Comparison of ENCODE assay signal across 7 worm cellular contexts in genomic region chrIV:4506637-4507036, ce11.
TF ChIP-seq lines count a peak whose summit lies in the region.

Gene gbb-2, minus strand, starts transcription at chrIV:4506748.

TF ChIP-seq in whole organism, L1 larva, 84 proteins besides CTCF, POLR2A, EP300 and RAD21 (continues in another document):
- TF ChIP-seq rnt-1 (tag; optimal IDR thresholded peaks at IDR 0.05; lab: Kevin White, UChicago), result peak; percentile 54
- TF ChIP-seq nhr-84 (tag; optimal IDR thresholded peaks at IDR 0.05; lab: Kevin White, UChicago), result no peak
- TF ChIP-seq nhr-77 (tag; optimal IDR thresholded peaks at IDR 0.05; lab: Kevin White, UChicago), result no peak
- TF ChIP-seq nhr-71 (tag; optimal IDR thresholded peaks at IDR 0.05; lab: Kevin White, UChicago), result peak; percentile 67
- TF ChIP-seq efl-3 (GFP tag; optimal IDR thresholded peaks at IDR 0.05; lab: Kevin White, UChicago), result no peak
- no peak for TF ChIP-seq pax-3 (tag; optimal IDR thresholded peaks at IDR 0.05; lab: Kevin White, UChicago)
- TF ChIP-seq lsy-2 (tag; optimal IDR thresholded peaks at IDR 0.05; lab: Kevin White, UChicago), result peak in 1 of 2 experiments; percentile 17
- TF ChIP-seq pag-3 (tag; optimal IDR thresholded peaks at IDR 0.05; lab: Kevin White, UChicago; ENCODE audit: borderline replicate concordance, insufficient read depth), result no peak
- no peak for TF ChIP-seq ceh-8 (GFP tag; optimal IDR thresholded peaks at IDR 0.05; lab: Kevin White, UChicago)
- TF ChIP-seq nhr-11 (tag; optimal IDR thresholded peaks at IDR 0.05; lab: Kevin White, UChicago), result no peak
- TF ChIP-seq unc-30 (tag; optimal IDR thresholded peaks at IDR 0.05; lab: Kevin White, UChicago), result no peak
- TF ChIP-seq mep-1 (tag; optimal IDR thresholded peaks at IDR 0.05; lab: Kevin White, UChicago), result peak; percentile 6
- peak; percentile 40 for TF ChIP-seq nhr-19 (GFP tag; conservative IDR thresholded peaks at IDR 0.05; lab: Robert Waterston, UW)

TF ChIP-seq in whole organism, L2 larva, 48 proteins besides CTCF, POLR2A, EP300 and RAD21:
- TF ChIP-seq F13H6.1 (tag; optimal IDR thresholded peaks at IDR 0.05; lab: Kevin White, UChicago) (peak; percentile 66), ceh-82 (tag; optimal IDR thresholded peaks at IDR 0.05; lab: Kevin White, UChicago) (no peak), Y55F3AM.14 (GFP tag; optimal IDR thresholded peaks at IDR 0.05; lab: Kevin White, UChicago) (no peak), sma-9 (GFP tag; optimal IDR thresholded peaks at IDR 0.05; lab: Kevin White, UChicago) (peak; percentile 20), sma-9 (tag; optimal IDR thresholded peaks at IDR 0.05; lab: Kevin White, UChicago) (no peak), lsy-2 (tag; optimal IDR thresholded peaks at IDR 0.05; lab: Kevin White, UChicago) (peak in 1 of 2 experiments; percentile 11)

TF ChIP-seq in whole organism, L3 larva, 47 proteins besides CTCF, POLR2A, EP300 and RAD21:
- TF ChIP-seq zag-1 (tag; optimal IDR thresholded peaks at IDR 0.05; lab: Kevin White, UChicago), result no peak
- peak; percentile 38 for TF ChIP-seq nfya-1 (tag; optimal IDR thresholded peaks at IDR 0.05; lab: Kevin White, UChicago; ENCODE audit: insufficient read depth)
- no peak for TF ChIP-seq ceh-9 (tag; optimal IDR thresholded peaks at IDR 0.05; lab: Kevin White, UChicago)
- no peak for TF ChIP-seq pha-4 (tag; optimal IDR thresholded peaks at IDR 0.05; lab: Kevin White, UChicago)
- no peak for TF ChIP-seq ceh-28 (tag; optimal IDR thresholded peaks at IDR 0.05; lab: Kevin White, UChicago)
- TF ChIP-seq lin-39 (tag; optimal IDR thresholded peaks at IDR 0.05; lab: Kevin White, UChicago), result peak; percentile 40

TF ChIP-seq in whole organism, L4 larva, 104 proteins besides CTCF, POLR2A, EP300 and RAD21 (continues in another document):
- TF ChIP-seq lin-29 (GFP tag; IDR thresholded peaks at IDR 0.05; lab: Robert Waterston, UW), result no peak
- TF ChIP-seq Y105C5A.15 (GFP tag; IDR thresholded peaks at IDR 0.05; lab: Robert Waterston, UW), result no peak
- no peak for TF ChIP-seq lin-1 (GFP tag; IDR thresholded peaks at IDR 0.05; lab: Robert Waterston, UW)
- TF ChIP-seq dmd-9 (GFP tag; IDR thresholded peaks at IDR 0.05; lab: Robert Waterston, UW), result no peak
- TF ChIP-seq ceh-82 (tag; optimal IDR thresholded peaks at IDR 0.05; lab: Kevin White, UChicago), result no peak
- peak; percentile 64 for TF ChIP-seq set-16 (GFP tag; IDR thresholded peaks at IDR 0.05; lab: Robert Waterston, UW)
- TF ChIP-seq T26A8.4 (GFP tag; IDR thresholded peaks at IDR 0.05; lab: Robert Waterston, UW), result no peak
- TF ChIP-seq lsy-2 (tag; optimal IDR thresholded peaks at IDR 0.05; lab: Kevin White, UChicago), result peak in 1 of 2 experiments; percentile 8
- TF ChIP-seq nhr-25 (tag; optimal IDR thresholded peaks at IDR 0.05; lab: Kevin White, UChicago; ENCODE audit: borderline replicate concordance, insufficient read depth), result no peak
- peak in 1 of 2 experiments; percentile 72 for TF ChIP-seq daf-16 (GFP tag; optimal IDR thresholded peaks at IDR 0.05; lab: Kevin White, UChicago)
- TF ChIP-seq daf-16 (tag; optimal IDR thresholded peaks at IDR 0.05; lab: Kevin White, UChicago), result no peak
- peak in 1 of 2 experiments; percentile 30 for TF ChIP-seq unc-62 (GFP tag; optimal IDR thresholded peaks at IDR 0.05 in 1 of 2; lab: Kevin White, UChicago)
- TF ChIP-seq unc-62 (tag; optimal IDR thresholded peaks at IDR 0.05; lab: Kevin White, UChicago), result no peak
- no peak for TF ChIP-seq nhr-102 (tag; optimal IDR thresholded peaks at IDR 0.05; lab: Kevin White, UChicago)
- TF ChIP-seq hlh-11 (tag; optimal IDR thresholded peaks at IDR 0.05; lab: Kevin White, UChicago), result peak; percentile 46
- TF ChIP-seq mes-2 (tag; optimal IDR thresholded peaks at IDR 0.05; lab: Kevin White, UChicago; ENCODE audit: poor library complexity, severe bottlenecking), result peak; percentile 13
- TF ChIP-seq madf-5 (GFP tag; IDR thresholded peaks at IDR 0.05; lab: Robert Waterston, UW), result no peak

TF ChIP-seq in whole organism, late embryonic, 69 proteins besides CTCF, POLR2A, EP300 and RAD21:
- TF ChIP-seq pqm-1 (tag; optimal IDR thresholded peaks at IDR 0.05; lab: Kevin White, UChicago), result no peak
- TF ChIP-seq ceh-2 (tag; optimal IDR thresholded peaks at IDR 0.05; lab: Kevin White, UChicago), result no peak
- no peak for TF ChIP-seq hlh-8 (tag; optimal IDR thresholded peaks at IDR 0.05; lab: Kevin White, UChicago)
- no peak for TF ChIP-seq sox-4 (tag; optimal IDR thresholded peaks at IDR 0.05; lab: Kevin White, UChicago)
- TF ChIP-seq che-1 (tag; optimal IDR thresholded peaks at IDR 0.05; lab: Kevin White, UChicago), result no peak
- TF ChIP-seq sox-2 (GFP tag; IDR thresholded peaks at IDR 0.05; lab: Robert Waterston, UW), result no peak
- peak; percentile 4 for TF ChIP-seq nfya-1 (tag; optimal IDR thresholded peaks at IDR 0.05; lab: Kevin White, UChicago)
- no peak for TF ChIP-seq madf-2 (tag; optimal IDR thresholded peaks at IDR 0.05; lab: Kevin White, UChicago)
- TF ChIP-seq pat-9 (tag; optimal IDR thresholded peaks at IDR 0.05; lab: Kevin White, UChicago), result no peak
- no peak for TF ChIP-seq pax-1 (tag; optimal IDR thresholded peaks at IDR 0.05; lab: Kevin White, UChicago)
- TF ChIP-seq ceh-18 (tag; optimal IDR thresholded peaks at IDR 0.05; lab: Kevin White, UChicago), result peak; percentile 52
- no peak for TF ChIP-seq T23F11.4 (GFP tag; optimal IDR thresholded peaks at IDR 0.05; lab: Kevin White, UChicago)
- no peak for TF ChIP-seq ama-1 (optimal IDR thresholded peaks at IDR 0.05; lab: Kevin White, UChicago)

TF ChIP-seq in whole organism, mixed stage, embryonic, 35 proteins besides CTCF, POLR2A, EP300 and RAD21:
- TF ChIP-seq mab-5 (tag; optimal IDR thresholded peaks at IDR 0.05; lab: Kevin White, UChicago) (no peak), hlh-1 (tag; optimal IDR thresholded peaks at IDR 0.05; lab: Kevin White, UChicago) (peak; percentile 56), snpc-4 (tag; optimal IDR thresholded peaks at IDR 0.05; lab: Kevin White, UChicago) (no peak), unc-39 (tag; optimal IDR thresholded peaks at IDR 0.05; lab: Kevin White, UChicago) (no peak), unc-120 (tag; optimal IDR thresholded peaks at IDR 0.05; lab: Kevin White, UChicago; ENCODE audit: poor library complexity, severe bottlenecking) (peak; percentile 82)
TF ChIP-seq in whole organism, mixed stage, embryonic: peak in this region for 2.

TF ChIP-seq in whole organism, young adult, 124 proteins besides CTCF, POLR2A, EP300 and RAD21:
- no peak for TF ChIP-seq him-1 (tag; optimal IDR thresholded peaks at IDR 0.05; lab: Kevin White, UChicago)
- no peak for TF ChIP-seq egl-18 (GFP tag; IDR thresholded peaks at IDR 0.05; lab: Robert Waterston, UW)
- peak; percentile 10; the same call in 1 of the 2 replicates for TF ChIP-seq dox-1 (GFP tag; IDR thresholded peaks at IDR 0.05; lab: Robert Waterston, UW)
- TF ChIP-seq zfh-2 (GFP tag; conservative IDR thresholded peaks at IDR 0.05; lab: Robert Waterston, UW), result peak; percentile 50; the same call in 1 of the 2 replicates
